Worm (Caenorhabditis elegans) whole organism, L2 larva: Measurements from ENCODE around the gene atf-4.
A peak's percentile ranks its signal among the peaks of the same experiment; 100 is the strongest.

Experiments used
- C34F6.9 ChIP-seq: fragments of 150-350 bp; optimal IDR thresholded peaks from 2 replicates; lab custom pipeline; 2014; ENCODE audit warnings: missing biosample characterization, missing genetic modification characterization
- F13H6.1 ChIP-seq: sonication (generic microtip); optimal IDR thresholded peaks from 2 replicates; lab custom pipeline; 2016; ENCODE audit warnings: missing genetic modification characterization, missing compliant biosample characterization
- R02D3.7 ChIP-seq: fragments of 150-350 bp; optimal IDR thresholded peaks from 2 replicates; lab custom pipeline; 2014; ENCODE audit warnings: missing biosample characterization, missing genetic modification characterization
- Y55F3AM.14 ChIP-seq: fragments of 200-800 bp; sonication (Bioruptor generic); optimal IDR thresholded peaks from 2 replicates; lab custom pipeline; 2018; ENCODE audit warnings: mild to moderate bottlenecking, missing genetic modification characterization, missing compliant biosample characterization
- alr-1 ChIP-seq: fragments of 150-350 bp; optimal IDR thresholded peaks from 2 replicates; lab custom pipeline; 2014; ENCODE audit warnings: missing biosample characterization, missing genetic modification characterization
- aly-2 ChIP-seq: fragments of 150-350 bp; optimal IDR thresholded peaks from 2 replicates; lab custom pipeline; 2014; ENCODE audit warnings: missing biosample characterization, missing genetic modification characterization
- ama-1 ChIP-seq: fragments of 150-350 bp; optimal IDR thresholded peaks from 2 replicates; lab custom pipeline; 2018; ENCODE audit warnings: inconsistent platforms
- blmp-1 ChIP-seq: sonication (generic microtip); optimal IDR thresholded peaks from 2 replicates; lab custom pipeline; 2017; ENCODE audit warnings: missing genetic modification characterization, mild to moderate bottlenecking, missing compliant biosample characterization, antibody characterized with exemption, moderate library complexity; ENCODE audit not compliant: insufficient read depth
- ceh-16 ChIP-seq: fragments of 150-350 bp; optimal IDR thresholded peaks from 2 replicates; lab custom pipeline; 2014; ENCODE audit warnings: missing biosample characterization, missing genetic modification characterization
- ceh-82 ChIP-seq: fragments of 150-350 bp; optimal IDR thresholded peaks from 2 replicates; lab custom pipeline; 2014; ENCODE audit warnings: missing biosample characterization, missing genetic modification characterization
- crh-2 ChIP-seq: sonication (generic microtip); optimal IDR thresholded peaks from 2 replicates; lab custom pipeline; 2017; ENCODE audit warnings: missing biosample characterization, missing genetic modification characterization
- egl-27 ChIP-seq: sonication (generic microtip); optimal IDR thresholded peaks from 3 replicates; lab custom pipeline; 2017; ENCODE audit warnings: missing biosample characterization, missing genetic modification reagents, missing genetic modification characterization
- elt-3 ChIP-seq: sonication (generic microtip); optimal IDR thresholded peaks from 2 replicates; lab custom pipeline; 2017; ENCODE audit warnings: missing biosample characterization, missing genetic modification characterization
- fos-1 ChIP-seq: fragments of 150-350 bp; optimal IDR thresholded peaks from 2 replicates; lab custom pipeline; 2014; ENCODE audit warnings: missing biosample characterization, missing genetic modification characterization
- gmeb-1 ChIP-seq: fragments of 150-350 bp; optimal IDR thresholded peaks from 2 replicates; lab custom pipeline; 2014; ENCODE audit warnings: missing biosample characterization, missing genetic modification characterization
- lsy-2 ChIP-seq, 2 experiments: fragments of 150-350 bp in 1 of 2; sonication (generic microtip) in 1 of 2; optimal IDR thresholded peaks; 2 replicates each; lab custom pipeline; 2014 to 2017; ENCODE audit warnings: missing biosample characterization in 2 of 2, missing genetic modification characterization in 2 of 2
- mab-5 ChIP-seq: fragments of 150-350 bp; optimal IDR thresholded peaks from 2 replicates; lab custom pipeline; 2014; ENCODE audit warnings: missing biosample characterization, missing genetic modification characterization
- mbf-1 ChIP-seq: sonication (generic microtip); optimal IDR thresholded peaks from 2 replicates; lab custom pipeline; 2017; ENCODE audit warnings: missing biosample characterization, missing genetic modification characterization
- mdl-1 ChIP-seq, 2 experiments: fragments of 150-350 bp in 1 of 2; sonication (generic microtip) in 1 of 2; optimal IDR thresholded peaks; 2 replicates each; lab custom pipeline; 2017; ENCODE audit warnings: missing biosample characterization in 2 of 2, missing genetic modification characterization in 2 of 2
- nhr-10 ChIP-seq: sonication (generic microtip); optimal IDR thresholded peaks from 2 replicates; lab custom pipeline; 2017; ENCODE audit warnings: missing biosample characterization, missing genetic modification characterization
- nhr-12 ChIP-seq: fragments of 150-350 bp; optimal IDR thresholded peaks from 2 replicates; lab custom pipeline; 2014; ENCODE audit warnings: missing biosample characterization, missing genetic modification characterization
- nhr-129 ChIP-seq: fragments of 150-350 bp; optimal IDR thresholded peaks from 2 replicates; lab custom pipeline; 2014; ENCODE audit warnings: missing biosample characterization, missing genetic modification characterization
- nhr-21 ChIP-seq: fragments of 150-350 bp; optimal IDR thresholded peaks from 2 replicates; lab custom pipeline; 2014; ENCODE audit warnings: missing biosample characterization, missing genetic modification characterization
- nhr-23 ChIP-seq: fragments of 150-350 bp; optimal IDR thresholded peaks from 2 replicates; lab custom pipeline; 2014; ENCODE audit warnings: missing biosample characterization, missing genetic modification reagents, missing genetic modification characterization
- nhr-237 ChIP-seq: fragments of 150-350 bp; optimal IDR thresholded peaks from 2 replicates; lab custom pipeline; 2014; ENCODE audit warnings: missing biosample characterization, missing genetic modification characterization
- nhr-77 ChIP-seq: fragments of 150-350 bp; optimal IDR thresholded peaks from 2 replicates; lab custom pipeline; 2014; ENCODE audit warnings: missing biosample characterization, missing genetic modification characterization
- peb-1 ChIP-seq: fragments of 150-350 bp; optimal IDR thresholded peaks from 2 replicates; lab custom pipeline; 2014; ENCODE audit warnings: missing biosample characterization, missing genetic modification characterization
- sma-3 ChIP-seq: sonication (generic microtip); optimal IDR thresholded peaks from 2 replicates; lab custom pipeline; 2016; ENCODE audit warnings: missing genetic modification reagents, missing genetic modification characterization, missing compliant biosample characterization
- sma-9 ChIP-seq, 2 experiments: fragments of 150-350 bp in 1 of 2; sonication (generic microtip) in 1 of 2; optimal IDR thresholded peaks; 2 replicates each; lab custom pipeline; 2014 to 2016; ENCODE audit warnings: missing genetic modification characterization in 2 of 2, mild to moderate bottlenecking in 1 of 2, missing biosample characterization in 1 of 2, missing compliant biosample characterization in 1 of 2, missing genetic modification reagents in 1 of 2, moderate library complexity in 1 of 2
- snpc-4 ChIP-seq: fragments of 150-350 bp; optimal IDR thresholded peaks from 2 replicates; lab custom pipeline; 2014; ENCODE audit warnings: missing biosample characterization, missing genetic modification characterization
- unc-39 ChIP-seq: fragments of 150-350 bp; optimal IDR thresholded peaks from 2 replicates; lab custom pipeline; 2014; ENCODE audit warnings: missing biosample characterization, missing genetic modification characterization
- unc-55 ChIP-seq: fragments of 150-350 bp; sonication (generic microtip); optimal IDR thresholded peaks from 3 replicates; lab custom pipeline; 2014; ENCODE audit warnings: missing biosample characterization, missing genetic modification reagents, missing genetic modification characterization
- zag-1 ChIP-seq: fragments of 150-350 bp; optimal IDR thresholded peaks from 2 replicates; lab custom pipeline; 2014; ENCODE audit warnings: missing biosample characterization, missing genetic modification characterization
- ztf-1 ChIP-seq: fragments of 200-800 bp; sonication (Bioruptor generic); conservative IDR thresholded peaks from 2 replicates; pipeline ENCODE4 v1.3.6; 2022; ENCODE audit warnings: missing genetic modification characterization, missing compliant biosample characterization
- ztf-11 ChIP-seq: sonication (generic microtip); optimal IDR thresholded peaks from 2 replicates; lab custom pipeline; 2017; ENCODE audit warnings: missing biosample characterization, missing genetic modification characterization
- ztf-4 ChIP-seq: fragments of 150-350 bp; optimal IDR thresholded peaks from 2 replicates; lab custom pipeline; 2014; ENCODE audit warnings: missing biosample characterization, missing genetic modification characterization

atf-4 gene

ce11 chrX:14771682-14772081 lies 38.9 kb downstream of the atf-4 start, which contains the start of gene Y16B4A.2:
Gene Y16B4A.2 (minus strand): TSS chrX:14771851.
- peak; percentile 38 for TF ChIP-seq fos-1
- TF ChIP-seq nhr-21 (tag; lab: Kevin White, UChicago), result no peak

- peak; percentile 54 for TF ChIP-seq fos-1
- TF ChIP-seq ztf-4 (tag; lab: Kevin White, UChicago), result no peak
- TF ChIP-seq alr-1 (tag; lab: Kevin White, UChicago), result no peak
- TF ChIP-seq sma-9 (GFP tag; optimal IDR thresholded peaks at IDR 0.05; lab: Kevin White, UChicago), result peak; percentile 43
- no peak for TF ChIP-seq sma-9 (tag; optimal IDR thresholded peaks at IDR 0.05; lab: Kevin White, UChicago)
- TF ChIP-seq nhr-12, result no peak
- no peak for TF ChIP-seq ceh-16 (tag; lab: Kevin White, UChicago)
- TF ChIP-seq lsy-2 (tag; optimal IDR thresholded peaks at IDR 0.05; lab: Kevin White, UChicago), result no peak
Observed at ce11 chrX:14770336-14770735, 40.3 kb downstream of the atf-4 start.

- TF ChIP-seq fos-1 (peak; percentile 58), aly-2 (no peak), R02D3.7 (tag; lab: Kevin White, UChicago) (no peak), sma-9 (GFP tag; optimal IDR thresholded peaks at IDR 0.05; lab: Kevin White, UChicago) (peak; percentile 34), sma-9 (tag; optimal IDR thresholded peaks at IDR 0.05; lab: Kevin White, UChicago) (no peak)
Observed at ce11 chrX:14768989-14769388, 41.6 kb downstream of the atf-4 start.

- no peak for TF ChIP-seq nhr-237 (tag; lab: Kevin White, UChicago)
- TF ChIP-seq C34F6.9 (tag; lab: Kevin White, UChicago), result no peak
- no peak for TF ChIP-seq nhr-12
- TF ChIP-seq nhr-77, result no peak
- TF ChIP-seq ceh-82 (tag; lab: Kevin White, UChicago), result no peak
- TF ChIP-seq unc-55 (GFP tag; lab: Kevin White, UChicago), result no peak
- TF ChIP-seq ztf-4 (tag; lab: Kevin White, UChicago), result no peak
- TF ChIP-seq zag-1 (tag; lab: Kevin White, UChicago), result no peak
- TF ChIP-seq gmeb-1 (tag; lab: Kevin White, UChicago), result no peak
- TF ChIP-seq ama-1 (lab: Kevin White, UChicago), result no peak
- TF ChIP-seq sma-3 (GFP tag; lab: Kevin White, UChicago), result no peak
- TF ChIP-seq crh-2, result no peak
- no peak for TF ChIP-seq unc-39 (tag; lab: Kevin White, UChicago)
- TF ChIP-seq nhr-10, result no peak
- TF ChIP-seq nhr-129, result no peak
Observed at ce11 chrX:14767813-14768212, 42.8 kb downstream of the atf-4 start.

ce11 chrX:14761021-14761420 lies 49.6 kb downstream of the atf-4 start, which contains the start of gene C05G5.5:
Gene C05G5.5 (minus strand): TSS chrX:14761121.
- TF ChIP-seq ama-1 (lab: Kevin White, UChicago) (no peak), nhr-23 (tag; lab: Kevin White, UChicago) (no peak), nhr-10 (no peak), aly-2 (no peak), elt-3 (no peak), unc-39 (tag; lab: Kevin White, UChicago) (no peak), mdl-1 (tag; optimal IDR thresholded peaks at IDR 0.05; lab: Kevin White, UChicago) (no peak), alr-1 (tag; lab: Kevin White, UChicago) (no peak), C34F6.9 (tag; lab: Kevin White, UChicago) (no peak), peb-1 (tag; lab: Kevin White, UChicago) (no peak), Y55F3AM.14 (GFP tag; lab: Kevin White, UChicago) (no peak), egl-27 (tag; lab: Kevin White, UChicago) (no peak), mab-5 (tag; lab: Kevin White, UChicago) (no peak), snpc-4 (tag; lab: Kevin White, UChicago) (no peak), ztf-1 (GFP tag; lab: Robert Waterston, UW) (no peak), crh-2 (no peak)

- TF ChIP-seq mbf-1 (tag; lab: Kevin White, UChicago) (no peak), unc-55 (GFP tag; lab: Kevin White, UChicago) (no peak), F13H6.1 (no peak), snpc-4 (tag; lab: Kevin White, UChicago) (no peak), fos-1 (no peak), blmp-1 (no peak), nhr-21 (tag; lab: Kevin White, UChicago) (no peak), gmeb-1 (tag; lab: Kevin White, UChicago) (no peak), unc-39 (tag; lab: Kevin White, UChicago) (no peak), C34F6.9 (tag; lab: Kevin White, UChicago) (no peak), nhr-23 (tag; lab: Kevin White, UChicago) (no peak), ztf-11 (tag; lab: Kevin White, UChicago) (no peak)
Observed at ce11 chrX:14760166-14760565, 50.4 kb downstream of the atf-4 start.
